Fruit fly (Drosophila melanogaster) Kc167 (cell line): Measurements from ENCODE around the gene Ppat-Dpck.

ENCODE experiments used
- Myc ChIP-seq: fragments of >200 bp; optimal IDR thresholded peaks from 2 replicates; lab custom pipeline; 2017; ENCODE audit warnings: missing external identifiers
- h ChIP-seq: fragments of >200 bp; optimal IDR thresholded peaks from 3 replicates; lab custom pipeline; 2018; ENCODE audit warnings: missing external identifiers

DNA sequence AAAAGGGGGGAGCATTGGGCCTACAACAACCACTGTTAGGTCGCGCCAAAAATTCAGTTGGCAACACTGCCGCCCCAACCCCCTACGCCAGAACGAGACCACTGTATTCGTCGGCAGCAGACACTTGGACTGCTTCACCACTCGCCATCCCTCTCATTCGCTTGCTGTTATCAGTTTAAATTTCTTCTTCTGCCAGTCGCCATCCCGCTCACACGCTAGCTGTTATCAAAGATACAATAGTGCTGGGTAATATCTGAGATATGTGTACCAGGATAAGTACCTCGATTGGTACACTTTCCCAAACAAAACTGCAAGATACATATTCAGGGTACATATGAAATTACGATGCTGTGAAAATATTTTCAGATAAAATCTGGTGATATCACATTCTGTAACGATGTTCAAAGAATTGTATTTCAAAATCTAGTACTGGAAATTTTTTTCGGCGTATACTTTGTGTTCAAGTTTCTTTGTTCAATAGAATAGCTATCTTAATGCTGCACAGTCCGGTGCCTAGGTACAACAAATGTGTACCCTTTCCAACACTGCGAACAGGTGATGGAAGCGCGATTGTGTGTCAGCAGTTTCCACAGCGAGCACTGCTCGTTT, 2.3 kb upstream of the Ppat-Dpck start:
- no peak for TF ChIP-seq h
- no peak for TF ChIP-seq Myc (lab: Kevin White, UChicago)
